Worm (Caenorhabditis elegans) whole organism, midembryonic: ENCODE measurements around the gene srg-10.

ENCODE experiments used
- T22C8.4 ChIP-seq: fragments of 200-800 bp; sonication (Bioruptor generic); IDR thresholded peaks from 2 replicates; pipeline ENCODE4 v1.3.6; 2022; ENCODE audit warnings: missing genetic modification characterization, missing compliant biosample characterization
- cog-1 ChIP-seq: sonication (generic microtip); optimal IDR thresholded peaks from 2 replicates; lab custom pipeline; 2016; ENCODE audit warnings: missing genetic modification characterization, missing compliant biosample characterization
- flt-1 ChIP-seq: fragments of 200-800 bp; sonication (Bioruptor generic); IDR thresholded peaks from 2 replicates; pipeline ENCODE4 v1.3.6; 2022; ENCODE audit warnings: missing genetic modification characterization, missing compliant biosample characterization
- med-1 ChIP-seq: sonication (generic microtip); optimal IDR thresholded peaks from 2 replicates; lab custom pipeline; 2017; ENCODE audit warnings: missing genetic modification characterization, mild to moderate bottlenecking, missing compliant biosample characterization, antibody characterized with exemption, missing genetic modification reagents; ENCODE audit not compliant: insufficient read depth
- ref-1 ChIP-seq: fragments of 200-800 bp; sonication (Bioruptor generic); conservative IDR thresholded peaks from 2 replicates; pipeline ENCODE4 v1.3.6; 2022; ENCODE audit warnings: missing genetic modification reagents, missing genetic modification characterization, missing compliant biosample characterization
- tab-1 ChIP-seq: fragments of 200-800 bp; sonication (Bioruptor generic); IDR thresholded peaks from 2 replicates; pipeline ENCODE4 v1.3.6; 2022; ENCODE audit warnings: missing genetic modification characterization, missing compliant biosample characterization
- ztf-23 ChIP-seq: fragments of 200-800 bp; sonication (Bioruptor generic); IDR thresholded peaks from 2 replicates; pipeline ENCODE4 v1.3.6; 2022; ENCODE audit warnings: missing genetic modification reagents, missing genetic modification characterization, missing compliant biosample characterization
- ztf-29 ChIP-seq: fragments of 200-800 bp; sonication (Bioruptor generic); IDR thresholded peaks from 2 replicates; pipeline ENCODE4 v1.3.6; 2022; ENCODE audit warnings: missing genetic modification reagents, missing genetic modification characterization, missing compliant biosample characterization

DNA sequence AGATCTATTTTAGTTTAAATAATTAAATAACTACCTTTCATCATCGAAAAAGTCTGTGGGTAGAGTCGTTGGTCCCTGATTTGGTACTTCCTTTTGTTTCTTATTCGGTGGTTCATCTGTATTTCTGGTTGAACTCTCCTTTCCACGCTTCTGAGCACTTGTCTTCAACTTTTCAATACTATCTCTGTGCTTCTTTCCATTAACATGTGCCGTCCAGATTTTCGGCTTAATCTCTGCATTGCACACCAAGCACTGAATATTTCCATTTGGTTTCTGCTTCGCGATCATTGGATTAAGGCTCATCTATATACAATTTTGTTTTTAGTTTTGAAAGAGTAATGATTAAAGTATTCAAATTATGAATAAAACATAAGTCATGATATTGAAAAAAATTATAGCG lies 22.4 kb downstream of the srg-10 start, which contains the start of gene sel-13:
- no peak for TF ChIP-seq flt-1
- TF ChIP-seq ztf-29, result no peak
- no peak for TF ChIP-seq med-1
- no peak for TF ChIP-seq tab-1 (GFP tag; lab: Robert Waterston, UW)
- no peak for TF ChIP-seq cog-1 (tag; lab: Kevin White, UChicago)
- TF ChIP-seq ztf-23 (GFP tag; lab: Robert Waterston, UW), result no peak
- no peak for TF ChIP-seq ref-1 (GFP tag; lab: Robert Waterston, UW)
- TF ChIP-seq T22C8.4 (GFP tag; lab: Robert Waterston, UW), result no peak
